Worm (Caenorhabditis elegans): ENCODE measurements around the gene fbxb-118.

The fbxb-118 gene

DNA sequence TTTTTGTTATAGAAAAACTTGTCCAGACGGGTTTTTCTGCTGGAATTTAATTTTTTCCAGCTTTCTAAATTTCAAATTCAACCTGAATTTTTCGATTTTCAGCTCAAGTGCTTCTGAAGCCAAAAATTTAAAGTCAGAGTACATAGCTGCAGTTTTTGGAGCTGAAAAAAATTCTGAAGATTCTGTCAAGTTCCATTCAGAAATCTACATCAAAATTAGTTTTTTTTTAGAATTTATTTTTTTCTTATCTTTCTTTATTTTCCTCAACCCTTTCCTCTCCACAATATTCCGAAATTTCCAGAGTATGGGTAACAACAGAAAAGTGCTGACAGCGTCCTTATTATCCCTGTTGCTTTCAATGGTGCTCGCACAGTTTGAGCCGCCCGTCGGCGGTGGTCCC, 35.6 kb downstream of the fbxb-118 start, which contains the start of gene K07D4.9:
Gene K07D4.9 (plus strand): TSS at position 301 of the 400 bp plus-strand sequence.
- TF ChIP-seq dpl-1 (GFP tag; optimal IDR thresholded peaks at IDR 0.05) (no peak), ceh-79 (tag; optimal IDR thresholded peaks at IDR 0.05) (no peak), attf-6 (GFP tag; IDR thresholded peaks at IDR 0.05) (no peak), nhr-120 (GFP tag; IDR thresholded peaks at IDR 0.05) (no peak), snpc-3.4 (tag; optimal IDR thresholded peaks at IDR 0.05) (no peak), nfya-2 (GFP tag; IDR thresholded peaks at IDR 0.05) (no peak), rcor-1 (GFP tag; IDR thresholded peaks at IDR 0.05) (no peak), Y53G8AR.9 (GFP tag; conservative IDR thresholded peaks at IDR 0.05) (no peak), egl-18 (GFP tag; IDR thresholded peaks at IDR 0.05) (no peak), T26A5.8 (tag; optimal IDR thresholded peaks at IDR 0.05) (no peak), Y53F4B.3 (GFP tag; IDR thresholded peaks at IDR 0.05) (no peak), ceh-40 (GFP tag; IDR thresholded peaks at IDR 0.05) (no peak), mel-28 (tag; optimal IDR thresholded peaks at IDR 0.05; ENCODE audit: borderline replicate concordance) (no peak), rec-8 (tag; optimal IDR thresholded peaks at IDR 0.05) (no peak), egl-44 (GFP tag; IDR thresholded peaks at IDR 0.05) (no peak), F33H1.4 (GFP tag; IDR thresholded peaks at IDR 0.05) (no peak), T07F8.4 (tag; optimal IDR thresholded peaks at IDR 0.05) (no peak), B0261.1 (tag; optimal IDR thresholded peaks at IDR 0.05) (no peak), snpc-4 (GFP tag; optimal IDR thresholded peaks at IDR 0.05) (no peak), snpc-4 (tag; optimal IDR thresholded peaks at IDR 0.05) (no peak), akir-1 (GFP tag; optimal IDR thresholded peaks at IDR 0.05) (no peak)

DNA sequence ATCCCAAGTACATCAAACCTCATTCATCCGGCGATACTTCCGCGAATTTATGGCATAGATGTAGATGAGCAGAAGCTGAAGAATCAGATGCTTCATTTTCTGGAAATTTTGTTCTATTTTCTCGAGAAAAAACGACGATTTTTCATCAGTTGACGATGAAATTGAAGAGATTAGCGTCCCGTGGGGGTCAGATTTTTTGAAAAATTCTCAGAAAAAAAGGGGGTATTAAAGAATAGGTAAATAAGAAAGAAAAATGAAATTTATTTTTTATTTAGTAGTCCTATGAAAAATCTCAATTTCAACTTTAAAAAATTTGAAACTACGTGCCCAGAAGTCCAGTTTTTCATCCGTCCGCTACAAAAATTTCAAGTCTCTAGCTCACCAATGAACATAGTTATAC, 38.4 kb downstream of the fbxb-118 start, which contains the start of gene K07D4.5:
Gene K07D4.5 (minus strand): TSS at position 101 of the 400 bp plus-strand sequence.
- TF ChIP-seq ekl-4 (GFP tag; IDR thresholded peaks at IDR 0.05) (no peak), F49E8.2 (tag; optimal IDR thresholded peaks at IDR 0.05; ENCODE audit: insufficient read depth) (no peak), rec-8 (tag; optimal IDR thresholded peaks at IDR 0.05) (no peak), dpl-1 (GFP tag; optimal IDR thresholded peaks at IDR 0.05) (no peak), snpc-1.3 (tag; optimal IDR thresholded peaks at IDR 0.05; ENCODE audit: insufficient read depth) (no peak), hlh-26 (GFP tag; conservative IDR thresholded peaks at IDR 0.05) (no peak), attf-6 (GFP tag; IDR thresholded peaks at IDR 0.05) (no peak), T26A5.8 (tag; optimal IDR thresholded peaks at IDR 0.05) (no peak), D2030.7 (GFP tag; IDR thresholded peaks at IDR 0.05) (no peak), chd-7 (tag; optimal IDR thresholded peaks at IDR 0.05) (no peak), aptf-3 (GFP tag; IDR thresholded peaks at IDR 0.05) (no peak), nhr-120 (GFP tag; IDR thresholded peaks at IDR 0.05) (no peak), ets-4 (GFP tag; optimal IDR thresholded peaks at IDR 0.05) (no peak), pha-4 (tag; optimal IDR thresholded peaks at IDR 0.05) (no peak), lsl-1 (GFP tag; optimal IDR thresholded peaks at IDR 0.05) (no peak), mes-4 (tag; optimal IDR thresholded peaks at IDR 0.05) (no peak), nhr-80 (tag; optimal IDR thresholded peaks at IDR 0.05) (no peak), ztf-3 (GFP tag; optimal IDR thresholded peaks at IDR 0.05) (no peak)

DNA sequence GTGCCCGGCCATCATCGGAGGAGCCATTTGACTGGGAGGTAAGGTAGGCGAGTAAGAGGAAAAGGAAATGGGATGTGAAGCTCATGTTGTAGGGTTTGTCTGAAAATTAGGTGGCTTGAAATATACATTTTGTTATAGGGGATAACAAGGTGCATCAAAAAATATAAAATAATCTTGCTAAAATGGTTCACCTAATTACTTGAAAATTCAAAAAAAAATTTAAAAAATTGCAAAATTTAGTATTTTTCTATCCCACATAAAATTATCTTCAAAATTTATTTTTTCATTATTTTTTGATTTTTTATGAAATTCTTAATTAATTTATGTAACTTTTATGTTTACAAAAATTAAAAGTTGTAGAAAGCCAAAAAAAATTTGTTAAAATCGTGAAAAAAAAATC, 45.3 kb downstream of the fbxb-118 start, which contains the start of gene K07D4.6:
Gene K07D4.6 (minus strand): TSS at position 101 of the 400 bp plus-strand sequence.
- TF ChIP-seq dox-1 (GFP tag; IDR thresholded peaks at IDR 0.05) (no peak), mel-28 (tag; optimal IDR thresholded peaks at IDR 0.05; ENCODE audit: borderline replicate concordance) (no peak), C06A6.2 (GFP tag; conservative IDR thresholded peaks at IDR 0.05) (no peak), rcor-1 (GFP tag; IDR thresholded peaks at IDR 0.05) (no peak), snpc-3.4 (tag; optimal IDR thresholded peaks at IDR 0.05) (no peak), nhr-27 (tag; optimal IDR thresholded peaks at IDR 0.05) (no peak), unc-130 (GFP tag; optimal IDR thresholded peaks at IDR 0.05) (no peak), F57A8.1 (GFP tag; optimal IDR thresholded peaks at IDR 0.05) (no peak)

Measured in whole organism, young adult.